Fruit fly (Drosophila melanogaster) whole organism, adult: Measurements from ENCODE around the gene Mer.

Experiments
- CG11617 ChIP-seq: fragments of 200-800 bp; sonication (Bioruptor generic); optimal IDR thresholded peaks from 2 replicates; lab custom pipeline; 2017; ENCODE audit warnings: mild to moderate bottlenecking, missing biosample characterization, missing genetic modification reagents, missing genetic modification characterization
- CG14711 ChIP-seq: fragments of 200-800 bp; sonication (Bioruptor generic); optimal IDR thresholded peaks from 2 replicates; lab custom pipeline; 2018; ENCODE audit warnings: missing biosample characterization, mild to moderate bottlenecking, missing genetic modification characterization, moderate library complexity
- CG7045 ChIP-seq: fragments of 200-800 bp; sonication (Bioruptor generic); optimal IDR thresholded peaks from 2 replicates; lab custom pipeline; 2017; ENCODE audit warnings: missing biosample characterization, mild to moderate bottlenecking, missing genetic modification characterization
- CG7101 ChIP-seq: fragments of 200-800 bp; sonication (Bioruptor generic); optimal IDR thresholded peaks from 2 replicates; lab custom pipeline; 2018; ENCODE audit warnings: missing biosample characterization, mild to moderate bottlenecking, missing genetic modification characterization, moderate library complexity
- Clk ChIP-seq: fragments of 200-800 bp; sonication (Bioruptor generic); optimal IDR thresholded peaks from 2 replicates; lab custom pipeline; 2017; ENCODE audit warnings: missing biosample characterization, missing genetic modification characterization
- Mnt ChIP-seq: fragments of 200-800 bp; sonication (Bioruptor generic); optimal IDR thresholded peaks from 2 replicates; lab custom pipeline; 2016; ENCODE audit warnings: missing biosample characterization, mild to moderate bottlenecking, missing genetic modification characterization
- cnc ChIP-seq, 2 experiments: fragments of >200 bp; optimal IDR thresholded peaks; 2 replicates each; lab custom pipeline; 2017
- ovo ChIP-seq: fragments of 200-800 bp; sonication (Bioruptor generic); optimal IDR thresholded peaks from 2 replicates; lab custom pipeline; 2016; ENCODE audit warnings: missing biosample characterization, missing genetic modification characterization
- toe ChIP-seq: fragments of 200-800 bp; sonication (Bioruptor generic); optimal IDR thresholded peaks from 2 replicates; lab custom pipeline; 2016; ENCODE audit warnings: missing biosample characterization, missing genetic modification characterization

- TF ChIP-seq toe (GFP tag; lab: Kevin White, UChicago): no peak
- no peak for TF ChIP-seq CG11617 (GFP tag; lab: Kevin White, UChicago)
- no peak for TF ChIP-seq Mnt
- TF ChIP-seq CG7045 (GFP tag; lab: Kevin White, UChicago): no peak
- TF ChIP-seq cnc (optimal IDR thresholded peaks at IDR 0.05; lab: Kevin White, UChicago): no peak
- TF ChIP-seq ovo: no peak
- TF ChIP-seq Clk (GFP tag; lab: Kevin White, UChicago): no peak
- no peak for TF ChIP-seq CG14711
- no peak for TF ChIP-seq CG7101
These were observed 23.7 kb upstream of the Mer start for dm6 chrX:19717041-19717440.
